Fruit fly (Drosophila melanogaster) whole organism, embryonic: ENCODE data around the gene CG5781.
A peak's percentile ranks its signal among the peaks of the same experiment; 100 is the strongest.

Source experiments
- CG14014 ChIP-seq: fragments of 200-800 bp; sonication (Bioruptor generic); IDR thresholded peaks from 2 replicates; pipeline ENCODE4 v1.3.6; 2022; ENCODE audit warnings: missing biosample characterization, missing genetic modification characterization
- CG15601 ChIP-seq: fragments of 200-800 bp; sonication (Bioruptor generic); optimal IDR thresholded peaks from 3 replicates; lab custom pipeline; 2019; ENCODE audit warnings: missing biosample characterization, mild to moderate bottlenecking, missing genetic modification characterization, moderate library complexity
- CG17328 ChIP-seq: fragments of 200-800 bp; sonication (Bioruptor generic); IDR thresholded peaks from 2 replicates; pipeline ENCODE4 v1.3.6; 2022; ENCODE audit warnings: missing biosample characterization, missing genetic modification characterization
- CG17829 ChIP-seq: fragments of 200-800 bp; optimal IDR thresholded peaks from 2 replicates; lab custom pipeline; 2019; ENCODE audit warnings: missing biosample characterization, mild to moderate bottlenecking, missing genetic modification characterization, moderate library complexity
- CG2712 ChIP-seq: fragments of 200-800 bp; optimal IDR thresholded peaks from 3 replicates; lab custom pipeline; 2019; ENCODE audit warnings: missing biosample characterization, mild to moderate bottlenecking, missing genetic modification characterization, moderate library complexity
- CG30431 ChIP-seq: fragments of 200-800 bp; sonication (Bioruptor generic); optimal IDR thresholded peaks from 2 replicates; lab custom pipeline; 2017; ENCODE audit warnings: missing biosample characterization, missing genetic modification characterization
- CG3995 ChIP-seq: fragments of 200-800 bp; sonication (Bioruptor generic); optimal IDR thresholded peaks from 3 replicates; lab custom pipeline; 2016; ENCODE audit warnings: missing biosample characterization, missing genetic modification characterization
- CG4282 ChIP-seq: fragments of 200-800 bp; sonication (Bioruptor generic); optimal IDR thresholded peaks from 2 replicates; lab custom pipeline; 2016; ENCODE audit warnings: missing biosample characterization, missing genetic modification characterization
- CG4404 ChIP-seq: fragments of 200-800 bp; sonication (Bioruptor generic); IDR thresholded peaks from 2 replicates; pipeline ENCODE4 v1.3.6; 2022; ENCODE audit warnings: missing biosample characterization, missing genetic modification characterization
- CG4424 ChIP-seq: fragments of 200-800 bp; sonication (Bioruptor generic); optimal IDR thresholded peaks from 3 replicates; lab custom pipeline; 2016; ENCODE audit warnings: missing biosample characterization, missing genetic modification characterization
- CG6254 ChIP-seq: fragments of 200-800 bp; sonication (Bioruptor generic); optimal IDR thresholded peaks from 3 replicates; lab custom pipeline; 2017; ENCODE audit warnings: mild to moderate bottlenecking, missing biosample characterization, missing genetic modification reagents, missing genetic modification characterization
- CG7839 ChIP-seq: fragments of 200-800 bp; sonication (Bioruptor generic); optimal IDR thresholded peaks from 3 replicates; lab custom pipeline; 2018; ENCODE audit warnings: missing biosample characterization, mild to moderate bottlenecking, missing genetic modification characterization, moderate library complexity
- CG8944 ChIP-seq: fragments of 200-800 bp; sonication (Bioruptor generic); optimal IDR thresholded peaks from 3 replicates; lab custom pipeline; 2016; ENCODE audit warnings: missing biosample characterization, missing genetic modification characterization
- CG9215 ChIP-seq: fragments of 200-800 bp; sonication (Bioruptor generic); IDR thresholded peaks from 2 replicates; pipeline ENCODE4 v1.3.6; 2022; ENCODE audit warnings: missing biosample characterization, missing genetic modification characterization
- CG9817 ChIP-seq: fragments of 200-800 bp; sonication (Bioruptor generic); optimal IDR thresholded peaks from 2 replicates; lab custom pipeline; 2018; ENCODE audit warnings: missing biosample characterization, mild to moderate bottlenecking, missing genetic modification characterization, moderate library complexity
- D ChIP-seq, 2 experiments: fragments of 200-800 bp in 1 of 2; fragments of >200 bp in 1 of 2; sonication (Bioruptor generic) in 1 of 2; optimal IDR thresholded peaks; 2 replicates in 1 of 2; 3 replicates in 1 of 2; lab custom pipeline; 2017; ENCODE audit warnings: mild to moderate bottlenecking in 1 of 2, missing biosample characterization in 1 of 2, missing genetic modification characterization in 1 of 2, missing genetic modification reagents in 1 of 2
- Gsc ChIP-seq: fragments of 200-800 bp; sonication (Bioruptor generic); IDR thresholded peaks from 2 replicates; pipeline ENCODE4 v1.3.6; 2022; ENCODE audit warnings: missing biosample characterization, missing genetic modification characterization
- HHEX ChIP-seq: fragments of 200-800 bp; sonication (Bioruptor generic); optimal IDR thresholded peaks from 3 replicates; lab custom pipeline; 2017; ENCODE audit warnings: missing biosample characterization, mild to moderate bottlenecking, missing genetic modification characterization, missing genetic modification reagents
- Hr78 ChIP-seq, 2 experiments: fragments of 200-800 bp in 1 of 2; fragments of >200 bp in 1 of 2; sonication (Bioruptor generic) in 1 of 2; optimal IDR thresholded peaks; 2 replicates each; lab custom pipeline; 2017 to 2019; ENCODE audit warnings: missing biosample characterization in 2 of 2, missing genetic modification characterization in 2 of 2, mild to moderate bottlenecking in 1 of 2, moderate library complexity in 1 of 2
- Jarid2 ChIP-seq: fragments of 200-800 bp; sonication (Bioruptor generic); optimal IDR thresholded peaks from 3 replicates; lab custom pipeline; 2017; ENCODE audit warnings: mild to moderate bottlenecking, missing biosample characterization, missing genetic modification reagents, missing genetic modification characterization
- NC2β ChIP-seq: fragments of 200-800 bp; sonication (Bioruptor generic); optimal IDR thresholded peaks from 2 replicates; lab custom pipeline; 2016; ENCODE audit warnings: missing biosample characterization, missing genetic modification characterization
- Optix ChIP-seq: fragments of 200-800 bp; sonication (Bioruptor generic); IDR thresholded peaks from 3 replicates; pipeline ENCODE4 v1.3.6; 2022; ENCODE audit warnings: missing biosample characterization, missing genetic modification characterization
- Sin3A ChIP-seq: fragments of >200 bp; optimal IDR thresholded peaks from 2 replicates; lab custom pipeline; 2018
- Six4 ChIP-seq: fragments of 200-800 bp; sonication (Bioruptor generic); optimal IDR thresholded peaks from 2 replicates; lab custom pipeline; 2016; ENCODE audit warnings: missing biosample characterization, missing genetic modification characterization
- aop ChIP-seq: fragments of 200-800 bp; sonication (Bioruptor generic); IDR thresholded peaks from 2 replicates; pipeline ENCODE4 v1.3.6; 2022; ENCODE audit warnings: missing biosample characterization, missing genetic modification characterization
- ase ChIP-seq: fragments of 200-800 bp; sonication (Bioruptor generic); IDR thresholded peaks from 3 replicates; pipeline ENCODE4 v1.3.6; 2022; ENCODE audit warnings: missing biosample characterization, missing genetic modification characterization
- bowl ChIP-seq: fragments of 200-800 bp; sonication (Bioruptor generic); IDR thresholded peaks from 2 replicates; pipeline ENCODE4 v1.3.6; 2022; ENCODE audit warnings: missing biosample characterization, missing genetic modification characterization
- chn ChIP-seq: fragments of 200-800 bp; sonication (Bioruptor generic); optimal IDR thresholded peaks from 2 replicates; lab custom pipeline; 2016; ENCODE audit warnings: missing biosample characterization, missing genetic modification characterization
- croc ChIP-seq: fragments of 200-800 bp; sonication (Bioruptor generic); conservative IDR thresholded peaks from 3 replicates; pipeline ENCODE4 v1.3.6; 2022; ENCODE audit warnings: missing biosample characterization, missing genetic modification characterization
- da ChIP-seq: fragments of 200-800 bp; sonication (Bioruptor generic); optimal IDR thresholded peaks from 2 replicates; lab custom pipeline; 2016; ENCODE audit warnings: missing biosample characterization, missing genetic modification characterization
- gce ChIP-seq: fragments of 200-800 bp; sonication (Bioruptor generic); IDR thresholded peaks from 3 replicates; pipeline ENCODE4 v1.3.6; 2022; ENCODE audit warnings: missing biosample characterization, missing genetic modification characterization
- gcm2 ChIP-seq: fragments of 200-800 bp; sonication (Bioruptor generic); optimal IDR thresholded peaks from 2 replicates; lab custom pipeline; 2016; ENCODE audit warnings: missing biosample characterization, missing genetic modification characterization
- gfzf ChIP-seq: fragments of 200-800 bp; sonication (Bioruptor generic); optimal IDR thresholded peaks from 2 replicates; lab custom pipeline; 2016; ENCODE audit warnings: missing biosample characterization, mild to moderate bottlenecking, missing genetic modification characterization, moderate library complexity
- her ChIP-seq: fragments of 200-800 bp; sonication (Bioruptor generic); optimal IDR thresholded peaks from 2 replicates; lab custom pipeline; 2016; ENCODE audit warnings: missing biosample characterization, missing genetic modification characterization
- jumu ChIP-seq: fragments of 200-800 bp; sonication (Bioruptor generic); optimal IDR thresholded peaks from 3 replicates; lab custom pipeline; 2016; ENCODE audit warnings: missing biosample characterization, missing genetic modification characterization
- lov ChIP-seq, 2 experiments: fragments of 200-800 bp in 1 of 2; fragments of >200 bp in 1 of 2; sonication (Bioruptor generic) in 1 of 2; IDR thresholded peaks in 1 of 2; optimal IDR thresholded peaks in 1 of 2; 2 replicates in 1 of 2; 3 replicates in 1 of 2; pipeline versions ENCODE4 v1.3.6 to Lab custom; 2017 to 2022; ENCODE audit warnings: missing biosample characterization in 1 of 2, missing genetic modification characterization in 1 of 2
- nau ChIP-seq: fragments of 200-800 bp; sonication (Bioruptor generic); optimal IDR thresholded peaks from 3 replicates; lab custom pipeline; 2017; ENCODE audit warnings: missing biosample characterization, mild to moderate bottlenecking, missing genetic modification characterization, missing genetic modification reagents
- nom ChIP-seq: fragments of 200-800 bp; sonication (Bioruptor generic); optimal IDR thresholded peaks from 2 replicates; lab custom pipeline; 2017; ENCODE audit warnings: missing biosample characterization, missing genetic modification characterization, mild to moderate bottlenecking, moderate library complexity, missing genetic modification reagents
- onecut ChIP-seq: fragments of 200-800 bp; sonication (Bioruptor generic); IDR thresholded peaks from 2 replicates; pipeline ENCODE4 v1.3.6; 2022; ENCODE audit warnings: missing biosample characterization, missing genetic modification characterization
- otp ChIP-seq: fragments of 200-800 bp; sonication (Bioruptor generic); IDR thresholded peaks from 3 replicates; pipeline ENCODE4, ENCODE4 v1.3.6; 2022; ENCODE audit warnings: missing biosample characterization, missing genetic modification characterization
- salm ChIP-seq: fragments of 200-800 bp; sonication (Bioruptor generic); optimal IDR thresholded peaks from 2 replicates; lab custom pipeline; 2018; ENCODE audit warnings: missing biosample characterization, mild to moderate bottlenecking, missing genetic modification characterization
- sd ChIP-seq: fragments of 200-800 bp; sonication (Bioruptor generic); optimal IDR thresholded peaks from 3 replicates; lab custom pipeline; 2018; ENCODE audit warnings: missing biosample characterization, mild to moderate bottlenecking, missing genetic modification characterization, moderate library complexity
- seq ChIP-seq: fragments of 200-800 bp; sonication (Bioruptor generic); IDR thresholded peaks from 2 replicates; pipeline ENCODE4 v1.3.6; 2022; ENCODE audit warnings: missing biosample characterization, missing genetic modification characterization
- shn ChIP-seq: fragments of 200-800 bp; sonication (Bioruptor generic); optimal IDR thresholded peaks from 3 replicates; lab custom pipeline; 2016; ENCODE audit warnings: missing biosample characterization, missing genetic modification characterization
- sima ChIP-seq: fragments of 200-800 bp; sonication (Bioruptor generic); optimal IDR thresholded peaks from 2 replicates; lab custom pipeline; 2016; ENCODE audit warnings: missing biosample characterization, missing genetic modification characterization
- stwl ChIP-seq: fragments of 200-800 bp; sonication (Bioruptor generic); optimal IDR thresholded peaks from 3 replicates; lab custom pipeline; 2018; ENCODE audit warnings: missing biosample characterization, mild to moderate bottlenecking, missing genetic modification characterization, moderate library complexity
- unpg ChIP-seq: fragments of 200-800 bp; sonication (Bioruptor generic); optimal IDR thresholded peaks from 3 replicates; lab custom pipeline; 2018; ENCODE audit warnings: missing biosample characterization, mild to moderate bottlenecking, missing genetic modification characterization, moderate library complexity
- vvl ChIP-seq: fragments of 200-800 bp; sonication (Bioruptor generic); IDR thresholded peaks from 2 replicates; pipeline ENCODE4 v1.3.6; 2022; ENCODE audit warnings: missing biosample characterization, missing genetic modification characterization
- wdn ChIP-seq: fragments of 200-800 bp; sonication (Bioruptor generic); IDR thresholded peaks from 2 replicates; pipeline ENCODE4 v1.3.6; 2022; ENCODE audit warnings: missing biosample characterization, missing genetic modification characterization
- wek ChIP-seq: fragments of 200-800 bp; sonication (Bioruptor generic); optimal IDR thresholded peaks from 3 replicates; lab custom pipeline; 2018; ENCODE audit warnings: missing biosample characterization, mild to moderate bottlenecking, missing genetic modification characterization, moderate library complexity
- wor ChIP-seq: fragments of 200-800 bp; sonication (Bioruptor generic); IDR thresholded peaks from 2 replicates; pipeline ENCODE4 v1.3.6; 2022; ENCODE audit warnings: missing biosample characterization, missing genetic modification characterization
- zfh1 ChIP-seq: fragments of 200-800 bp; sonication (Bioruptor generic); IDR thresholded peaks from 3 replicates; pipeline ENCODE4 v1.3.6; 2022; ENCODE audit warnings: missing biosample characterization, missing genetic modification characterization

CG5781 gene

dm6 chr2L:12678286-12678685 lies 18.8 kb downstream of the CG5781 start (continued):
- no peak for TF ChIP-seq CG30431 (GFP tag; lab: Kevin White, UChicago)
- TF ChIP-seq zfh1: no peak
- TF ChIP-seq Six4 (GFP tag; lab: Kevin White, UChicago): no peak
- no peak for TF ChIP-seq wek (GFP tag; lab: Kevin White, UChicago)
- no peak for TF ChIP-seq CG9817
- no peak for TF ChIP-seq CG2712 (tag; lab: Kevin White, UChicago)
- TF ChIP-seq CG14014 (GFP tag; lab: Robert Waterston, UW): no peak
- TF ChIP-seq da (GFP tag; lab: Kevin White, UChicago): no peak
- peak; percentile 3 for TF ChIP-seq CG17829 (tag; lab: Kevin White, UChicago)
- no peak for TF ChIP-seq CG3995 (GFP tag; lab: Kevin White, UChicago)
- no peak for TF ChIP-seq onecut (GFP tag; lab: Robert Waterston, UW)
- TF ChIP-seq D (optimal IDR thresholded peaks at IDR 0.05; lab: Kevin White, UChicago): peak; percentile 100
- no peak for TF ChIP-seq D (GFP tag; optimal IDR thresholded peaks at IDR 0.05; lab: Kevin White, UChicago)
- no peak for TF ChIP-seq NC2β (GFP tag; lab: Kevin White, UChicago)
- TF ChIP-seq CG6254 (GFP tag; lab: Kevin White, UChicago): no peak
- no peak for TF ChIP-seq nau (GFP tag; lab: Kevin White, UChicago)
- TF ChIP-seq gce: no peak
- TF ChIP-seq seq (GFP tag; lab: Robert Waterston, UW): peak; percentile 63; the same call in 1 of the 2 replicates
- no peak for TF ChIP-seq HHEX (GFP tag; lab: Kevin White, UChicago)
- TF ChIP-seq Sin3A (lab: Kevin White, UChicago): no peak
- TF ChIP-seq otp (GFP tag; lab: Robert Waterston, UW): no peak
- no peak for TF ChIP-seq sima
- no peak for TF ChIP-seq Gsc (GFP tag; lab: Robert Waterston, UW)
- no peak for TF ChIP-seq bowl (GFP tag; lab: Robert Waterston, UW)
- no peak for TF ChIP-seq salm (tag; lab: Kevin White, UChicago)
- TF ChIP-seq wdn: no peak
- no peak for TF ChIP-seq CG17328 (GFP tag; lab: Robert Waterston, UW)
- peak; percentile 9 for TF ChIP-seq CG15601 (tag; lab: Kevin White, UChicago)
- no peak for TF ChIP-seq aop (GFP tag; lab: Robert Waterston, UW)
- no peak for TF ChIP-seq CG7839 (tag; lab: Kevin White, UChicago)
- no peak for TF ChIP-seq Hr78 (GFP tag; optimal IDR thresholded peaks at IDR 0.05; lab: Kevin White, UChicago)
- peak; percentile 60 for TF ChIP-seq vvl (GFP tag; lab: Robert Waterston, UW)
- TF ChIP-seq stwl (tag; lab: Kevin White, UChicago): peak; percentile 3
- no peak for TF ChIP-seq unpg (GFP tag; lab: Kevin White, UChicago)
- TF ChIP-seq ase (GFP tag; lab: Robert Waterston, UW): no peak
- TF ChIP-seq gcm2 (GFP tag; lab: Kevin White, UChicago): no peak
- no peak for TF ChIP-seq gfzf (GFP tag; lab: Kevin White, UChicago)
- TF ChIP-seq chn (GFP tag; lab: Kevin White, UChicago): no peak
- no peak for TF ChIP-seq her (GFP tag; lab: Kevin White, UChicago)
- TF ChIP-seq nom (GFP tag; lab: Kevin White, UChicago): no peak
- TF ChIP-seq CG8944 (GFP tag; lab: Kevin White, UChicago): no peak
- no peak for TF ChIP-seq CG4404
- TF ChIP-seq croc: no peak
- TF ChIP-seq sd: no peak
- no peak for TF ChIP-seq Optix (GFP tag; lab: Robert Waterston, UW)
- no peak for TF ChIP-seq CG4424 (GFP tag; lab: Kevin White, UChicago)
- no peak for TF ChIP-seq wor
- TF ChIP-seq lov (optimal IDR thresholded peaks at IDR 0.05; lab: Kevin White, UChicago): no peak
- TF ChIP-seq lov (GFP tag; IDR thresholded peaks at IDR 0.05; lab: Robert Waterston, UW): 0 out of 3 replicates have a peak, but pooled peaks have one; percentile 35
- TF ChIP-seq CG9215 (GFP tag; lab: Robert Waterston, UW): no peak
- TF ChIP-seq CG4282 (GFP tag; lab: Kevin White, UChicago): no peak
- TF ChIP-seq shn (GFP tag; lab: Kevin White, UChicago): no peak
- TF ChIP-seq Jarid2 (GFP tag; lab: Kevin White, UChicago): peak; percentile 83
- no peak for TF ChIP-seq jumu (GFP tag; lab: Kevin White, UChicago)
